Fruit fly (Drosophila melanogaster): ENCODE measurements around the gene CG32295.

DNA sequence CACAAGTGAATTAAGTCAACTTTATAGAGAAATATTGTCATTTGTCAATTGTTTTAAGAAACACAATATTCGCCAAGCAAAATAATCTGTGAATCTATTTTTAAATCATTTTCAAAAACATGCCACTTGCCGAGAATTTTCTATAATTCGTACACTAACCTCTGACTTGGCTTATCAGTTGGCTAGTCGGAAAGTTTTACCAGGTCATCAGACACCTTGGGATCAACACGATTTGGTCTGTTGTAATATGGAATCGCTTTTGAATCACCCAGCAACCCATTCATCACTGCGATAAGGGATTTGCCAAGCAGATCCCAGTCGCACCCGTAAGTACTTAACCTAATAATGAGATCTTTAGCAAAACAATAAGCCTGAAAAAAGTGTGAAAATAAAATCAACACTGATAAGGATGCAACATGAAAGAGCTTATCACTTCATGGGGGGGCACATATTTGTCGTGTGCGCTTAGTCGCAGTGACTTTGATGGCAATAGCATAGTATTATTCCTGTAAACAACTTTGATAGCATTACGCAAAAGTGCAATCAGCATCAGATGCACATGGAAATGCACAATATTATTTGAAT is 22.6 kb downstream of the CG32295 start:
- TF ChIP-seq CG4496 (GFP tag; IDR thresholded peaks at IDR 0.05) (no peak), CG17806 (tag; optimal IDR thresholded peaks at IDR 0.05) (no peak), CG14655 (GFP tag; optimal IDR thresholded peaks at IDR 0.05) (no peak), CG13204 (GFP tag; optimal IDR thresholded peaks at IDR 0.05) (no peak), fd96Ca (GFP tag; IDR thresholded peaks at IDR 0.05) (no peak), CG10348 (GFP tag; IDR thresholded peaks at IDR 0.05) (no peak), Ets98B (GFP tag; IDR thresholded peaks at IDR 0.05) (no peak), gl (tag; optimal IDR thresholded peaks at IDR 0.05) (no peak), CG15710 (tag; optimal IDR thresholded peaks at IDR 0.05) (no peak), CG8301 (tag; optimal IDR thresholded peaks at IDR 0.05) (no peak), EcR (GFP tag; optimal IDR thresholded peaks at IDR 0.05) (no peak)
